Worm (Caenorhabditis elegans): ENCODE measurements around the gene C25F6.1.

C25F6.1 gene

DNA sequence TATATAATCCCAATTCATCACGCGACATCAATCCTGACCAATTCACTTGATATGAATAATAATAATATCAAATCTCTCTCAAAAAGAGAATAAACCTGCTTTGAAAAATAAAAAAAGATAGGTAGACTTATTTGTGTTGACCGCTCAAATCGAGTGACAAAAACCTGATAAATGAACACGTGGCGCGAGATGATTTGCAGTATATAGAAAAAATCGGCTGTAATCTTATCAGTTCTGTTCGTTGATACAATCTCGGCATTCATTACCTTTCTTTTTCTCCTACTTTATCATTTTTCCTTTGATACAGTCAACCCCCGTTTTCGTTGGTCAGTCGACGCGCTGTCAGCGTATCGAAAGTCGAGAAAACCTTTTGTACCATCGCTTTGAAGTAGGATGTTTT, 19.0 kb upstream of the C25F6.1 start (continued):
- TF ChIP-seq madf-3 (GFP tag; IDR thresholded peaks at IDR 0.05) (no peak), xnd-1 (tag; optimal IDR thresholded peaks at IDR 0.05) (no peak), F57A8.1 (GFP tag; optimal IDR thresholded peaks at IDR 0.05) (no peak), madf-10 (tag; optimal IDR thresholded peaks at IDR 0.05) (peak; percentile 3), aptf-2 (GFP tag; conservative IDR thresholded peaks at IDR 0.05) (no peak), lin-40 (tag; optimal IDR thresholded peaks at IDR 0.05) (peak; percentile 52)

ce11 chrX:5467820-5468270, 18.4 kb upstream of the C25F6.1 start, which contains the start of gene dpyd-1:
Gene dpyd-1, plus strand, starts transcription at chrX:5467870.
- TF ChIP-seq dox-1 (GFP tag; IDR thresholded peaks at IDR 0.05), result no peak
- TF ChIP-seq lin-26 (GFP tag; IDR thresholded peaks at IDR 0.05), result no peak
- no peak for TF ChIP-seq egrh-3 (GFP tag; IDR thresholded peaks at IDR 0.05)
- TF ChIP-seq ztf-28 (GFP tag; IDR thresholded peaks at IDR 0.05), result no peak
- no peak for TF ChIP-seq cebp-1 (GFP tag; IDR thresholded peaks at IDR 0.05)
- TF ChIP-seq cebp-1 (tag; optimal IDR thresholded peaks at IDR 0.05), result peak; percentile 0
- TF ChIP-seq athp-1 (tag; optimal IDR thresholded peaks at IDR 0.05), result no peak
- TF ChIP-seq B0035.1 (tag; optimal IDR thresholded peaks at IDR 0.05), result no peak

- no peak for TF ChIP-seq hlh-26 (GFP tag; conservative IDR thresholded peaks at IDR 0.05)
- TF ChIP-seq pha-4 (tag; optimal IDR thresholded peaks at IDR 0.05), result no peak
- TF ChIP-seq B0336.3 (GFP tag; IDR thresholded peaks at IDR 0.05), result no peak
- TF ChIP-seq lag-1 (GFP tag; IDR thresholded peaks at IDR 0.05), result no peak
- TF ChIP-seq cebp-1 (GFP tag; IDR thresholded peaks at IDR 0.05), result no peak
- TF ChIP-seq cebp-1 (tag; optimal IDR thresholded peaks at IDR 0.05), result no peak
- no peak for TF ChIP-seq snpc-4 (GFP tag; optimal IDR thresholded peaks at IDR 0.05)
- TF ChIP-seq snpc-4 (tag; optimal IDR thresholded peaks at IDR 0.05), result no peak
- TF ChIP-seq madf-3 (GFP tag; IDR thresholded peaks at IDR 0.05), result no peak
- no peak for TF ChIP-seq rcor-1 (GFP tag; IDR thresholded peaks at IDR 0.05)
- TF ChIP-seq sdz-38 (tag; optimal IDR thresholded peaks at IDR 0.05), result no peak
- no peak for TF ChIP-seq F23B12.7 (tag; optimal IDR thresholded peaks at IDR 0.05; ENCODE audit: insufficient read depth)
- TF ChIP-seq egl-18 (GFP tag; IDR thresholded peaks at IDR 0.05), result no peak
- no peak for TF ChIP-seq F22D6.2 (tag; optimal IDR thresholded peaks at IDR 0.05)
These were observed 16.1 kb upstream of the C25F6.1 start for ce11 chrX:5470111-5470745.

DNA sequence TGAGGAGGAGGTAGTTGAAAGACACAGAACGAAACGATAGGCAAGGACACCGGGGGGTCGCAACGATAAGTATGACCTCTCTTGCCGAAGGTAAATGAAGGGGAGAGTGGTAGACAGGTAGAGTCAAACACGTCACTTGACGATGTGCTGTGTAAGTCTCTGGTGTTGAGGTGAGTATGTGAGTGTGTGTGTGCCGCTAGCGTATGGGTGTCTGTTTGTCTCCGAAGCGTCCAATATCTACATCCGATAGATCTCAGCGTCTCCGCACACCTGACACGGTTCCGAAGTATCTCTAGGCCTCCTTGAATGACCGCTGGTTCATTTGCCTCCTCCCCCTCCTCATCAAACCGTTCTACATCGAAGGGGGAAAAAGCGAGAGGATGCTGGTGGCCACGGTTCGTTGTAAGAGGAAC, 11.1 kb upstream of the C25F6.1 start:
- 0 out of 2 replicates have a peak, but pooled peaks have one; percentile 26 for TF ChIP-seq hmg-20 (GFP tag; IDR thresholded peaks at IDR 0.05)
- TF ChIP-seq hsf-1 (GFP tag; IDR thresholded peaks at IDR 0.05), result no peak
- TF ChIP-seq ceh-40 (GFP tag; IDR thresholded peaks at IDR 0.05), result no peak
- TF ChIP-seq Y56A3A.18 (GFP tag; IDR thresholded peaks at IDR 0.05), result no peak
- no peak for TF ChIP-seq Y53G8AR.9 (GFP tag; conservative IDR thresholded peaks at IDR 0.05)
- TF ChIP-seq F52B5.7 (tag; optimal IDR thresholded peaks at IDR 0.05), result no peak
- peak; percentile 21 for TF ChIP-seq K12H6.12 (tag; optimal IDR thresholded peaks at IDR 0.05)
- no peak for TF ChIP-seq B0261.1 (tag; optimal IDR thresholded peaks at IDR 0.05)
- TF ChIP-seq hrde-1 (tag; optimal IDR thresholded peaks at IDR 0.05; ENCODE audit: borderline replicate concordance), result no peak
- no peak for TF ChIP-seq ceh-91 (GFP tag; IDR thresholded peaks at IDR 0.05)
- peak; percentile 29 for TF ChIP-seq lin-40 (tag; optimal IDR thresholded peaks at IDR 0.05)
- no peak for TF ChIP-seq nfya-2 (GFP tag; IDR thresholded peaks at IDR 0.05)
- no peak for TF ChIP-seq ztf-3 (GFP tag; optimal IDR thresholded peaks at IDR 0.05)
- no peak for TF ChIP-seq nhr-120 (GFP tag; IDR thresholded peaks at IDR 0.05)
- no peak for TF ChIP-seq nfya-1 (tag; optimal IDR thresholded peaks at IDR 0.05; ENCODE audit: borderline replicate concordance, insufficient read depth)
- peak; percentile 92 for TF ChIP-seq nhr-80 (tag; optimal IDR thresholded peaks at IDR 0.05)
- TF ChIP-seq C17E4.6 (GFP tag; IDR thresholded peaks at IDR 0.05), result no peak
- TF ChIP-seq chd-7 (tag; optimal IDR thresholded peaks at IDR 0.05), result no peak
- no peak for TF ChIP-seq ccch-3 (GFP tag; optimal IDR thresholded peaks at IDR 0.05)
- TF ChIP-seq let-526 (GFP tag; IDR thresholded peaks at IDR 0.05), result no peak
- TF ChIP-seq hlh-12 (tag; optimal IDR thresholded peaks at IDR 0.05), result no peak

All from whole organism, young adult.